Worm (Caenorhabditis elegans) whole organism, L3 larva: Measurements from ENCODE around the gene Y71H2AL.2.

Source experiments
- aly-2 ChIP-seq: fragments of 150-350 bp; optimal IDR thresholded peaks from 2 replicates; lab custom pipeline; 2014; ENCODE audit warnings: missing biosample characterization, missing genetic modification characterization
- ceh-28 ChIP-seq: fragments of 150-350 bp; optimal IDR thresholded peaks from 2 replicates; lab custom pipeline; 2014; ENCODE audit warnings: missing biosample characterization, missing genetic modification reagents, missing genetic modification characterization
- elt-2 ChIP-seq: sonication (generic microtip); optimal IDR thresholded peaks from 2 replicates; lab custom pipeline; 2016; ENCODE audit warnings: missing genetic modification reagents, mild to moderate bottlenecking, missing genetic modification characterization, missing compliant biosample characterization
- nhr-237 ChIP-seq: fragments of 150-350 bp; optimal IDR thresholded peaks from 2 replicates; lab custom pipeline; 2014; ENCODE audit warnings: missing biosample characterization, missing genetic modification characterization

ce11 chrIII:2651519-2651918 lies 34.6 kb upstream of the Y71H2AL.2 start:
- TF ChIP-seq nhr-237 (tag; lab: Kevin White, UChicago) (no peak), aly-2 (tag; lab: Kevin White, UChicago) (no peak), elt-2 (no peak), ceh-28 (tag; lab: Kevin White, UChicago) (no peak)
